Fruit fly (Drosophila melanogaster) whole organism, adult: ENCODE results near the gene CG42827.

ENCODE experiments used
- CG11617 ChIP-seq: fragments of 200-800 bp; sonication (Bioruptor generic); optimal IDR thresholded peaks from 2 replicates; lab custom pipeline; 2017; ENCODE audit warnings: mild to moderate bottlenecking, missing biosample characterization, missing genetic modification reagents, missing genetic modification characterization
- CG12768 ChIP-seq: fragments of 200-800 bp; sonication (Bioruptor generic); optimal IDR thresholded peaks from 2 replicates; lab custom pipeline; 2017; ENCODE audit warnings: missing biosample characterization, missing genetic modification characterization, mild to moderate bottlenecking, moderate library complexity, missing genetic modification reagents
- CG14711 ChIP-seq: fragments of 200-800 bp; sonication (Bioruptor generic); optimal IDR thresholded peaks from 2 replicates; lab custom pipeline; 2018; ENCODE audit warnings: missing biosample characterization, mild to moderate bottlenecking, missing genetic modification characterization, moderate library complexity
- CG1620 ChIP-seq: fragments of 200-800 bp; sonication (Bioruptor generic); optimal IDR thresholded peaks from 2 replicates; lab custom pipeline; 2016; ENCODE audit warnings: missing biosample characterization, missing genetic modification characterization
- CG33017 ChIP-seq: fragments of 200-800 bp; sonication (Bioruptor generic); optimal IDR thresholded peaks from 2 replicates; lab custom pipeline; 2018; ENCODE audit warnings: missing biosample characterization, mild to moderate bottlenecking, missing genetic modification characterization, moderate library complexity
- CG5204 ChIP-seq: fragments of 200-800 bp; sonication (Bioruptor generic); optimal IDR thresholded peaks from 2 replicates; lab custom pipeline; 2016; ENCODE audit warnings: missing biosample characterization, missing genetic modification characterization
- CG7045 ChIP-seq: fragments of 200-800 bp; sonication (Bioruptor generic); optimal IDR thresholded peaks from 2 replicates; lab custom pipeline; 2017; ENCODE audit warnings: missing biosample characterization, mild to moderate bottlenecking, missing genetic modification characterization
- CG7101 ChIP-seq: fragments of 200-800 bp; sonication (Bioruptor generic); optimal IDR thresholded peaks from 2 replicates; lab custom pipeline; 2018; ENCODE audit warnings: missing biosample characterization, mild to moderate bottlenecking, missing genetic modification characterization, moderate library complexity
- Clk ChIP-seq: fragments of 200-800 bp; sonication (Bioruptor generic); optimal IDR thresholded peaks from 2 replicates; lab custom pipeline; 2017; ENCODE audit warnings: missing biosample characterization, missing genetic modification characterization
- Crg-1 ChIP-seq: fragments of 200-800 bp; sonication (Bioruptor generic); optimal IDR thresholded peaks from 2 replicates; lab custom pipeline; 2016; ENCODE audit warnings: missing biosample characterization, missing genetic modification characterization
- Hr96 ChIP-seq: fragments of 200-800 bp; sonication (Bioruptor generic); optimal IDR thresholded peaks from 2 replicates; lab custom pipeline; 2016; ENCODE audit warnings: missing biosample characterization, missing genetic modification characterization
- Mnt ChIP-seq: fragments of 200-800 bp; sonication (Bioruptor generic); optimal IDR thresholded peaks from 2 replicates; lab custom pipeline; 2016; ENCODE audit warnings: missing biosample characterization, mild to moderate bottlenecking, missing genetic modification characterization
- bab1 ChIP-seq: fragments of 200-800 bp; sonication (Bioruptor generic); optimal IDR thresholded peaks from 3 replicates; lab custom pipeline; 2019; ENCODE audit warnings: missing biosample characterization, mild to moderate bottlenecking, missing genetic modification characterization, moderate library complexity
- cic ChIP-seq: fragments of 200-800 bp; sonication (Bioruptor generic); optimal IDR thresholded peaks from 2 replicates; lab custom pipeline; 2017; ENCODE audit warnings: missing biosample characterization, mild to moderate bottlenecking, missing genetic modification characterization, moderate library complexity
- cnc ChIP-seq, 2 experiments: fragments of >200 bp; optimal IDR thresholded peaks; 2 replicates each; lab custom pipeline; 2017
- kay ChIP-seq: fragments of 200-800 bp; sonication (Bioruptor generic); peaks from one replicate; lab custom pipeline; 2016; ENCODE audit warnings: missing biosample characterization, missing genetic modification characterization, borderline replicate concordance
- ovo ChIP-seq: fragments of 200-800 bp; sonication (Bioruptor generic); optimal IDR thresholded peaks from 2 replicates; lab custom pipeline; 2016; ENCODE audit warnings: missing biosample characterization, missing genetic modification characterization
- pad ChIP-seq: fragments of 200-800 bp; sonication (Bioruptor generic); optimal IDR thresholded peaks from 3 replicates; lab custom pipeline; 2017; ENCODE audit warnings: missing biosample characterization, missing genetic modification characterization, mild to moderate bottlenecking, moderate library complexity, missing genetic modification reagents
- tj ChIP-seq: fragments of 200-800 bp; sonication (Bioruptor generic); optimal IDR thresholded peaks from 3 replicates; lab custom pipeline; 2017; ENCODE audit warnings: missing biosample characterization, mild to moderate bottlenecking, missing genetic modification characterization, moderate library complexity
- toe ChIP-seq: fragments of 200-800 bp; sonication (Bioruptor generic); optimal IDR thresholded peaks from 2 replicates; lab custom pipeline; 2016; ENCODE audit warnings: missing biosample characterization, missing genetic modification characterization

The CG42827 gene

DNA sequence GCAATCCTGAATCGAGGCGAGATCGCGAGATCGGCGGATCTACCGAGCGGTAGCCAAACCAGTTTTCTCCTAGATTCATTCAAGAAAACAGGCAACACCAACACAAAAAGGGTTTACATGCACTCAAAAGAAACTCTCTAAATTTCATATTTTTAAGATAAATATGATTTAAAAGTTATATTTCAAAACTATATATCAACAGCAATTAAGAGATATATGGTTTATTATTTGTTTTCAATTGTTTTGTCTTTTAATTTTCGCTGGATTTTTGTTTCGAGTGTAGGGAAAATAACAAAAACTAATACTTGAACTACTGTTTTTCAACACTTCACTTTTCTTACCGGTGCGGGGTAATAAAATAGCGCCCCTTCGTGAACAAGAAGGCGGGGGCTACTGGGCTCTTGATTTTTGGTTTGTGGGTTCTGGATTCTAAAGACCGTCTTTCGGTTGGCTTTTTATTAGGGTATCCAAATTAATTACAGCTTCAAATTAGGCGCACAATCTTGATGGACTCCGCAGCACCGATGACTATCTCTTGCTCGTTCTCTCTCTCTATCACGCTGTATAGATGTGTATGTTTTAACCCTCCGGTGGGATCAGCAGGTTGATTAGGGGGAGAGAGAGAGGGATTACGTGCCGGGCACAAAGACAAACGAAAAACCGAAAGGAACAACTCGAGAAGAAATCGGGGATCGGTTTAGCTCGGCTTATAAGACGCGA lies 27.5 kb upstream of the CG42827 start:
- TF ChIP-seq tj (GFP tag; lab: Kevin White, UChicago) (no peak), CG14711 (tag; lab: Kevin White, UChicago) (no peak)

DNA sequence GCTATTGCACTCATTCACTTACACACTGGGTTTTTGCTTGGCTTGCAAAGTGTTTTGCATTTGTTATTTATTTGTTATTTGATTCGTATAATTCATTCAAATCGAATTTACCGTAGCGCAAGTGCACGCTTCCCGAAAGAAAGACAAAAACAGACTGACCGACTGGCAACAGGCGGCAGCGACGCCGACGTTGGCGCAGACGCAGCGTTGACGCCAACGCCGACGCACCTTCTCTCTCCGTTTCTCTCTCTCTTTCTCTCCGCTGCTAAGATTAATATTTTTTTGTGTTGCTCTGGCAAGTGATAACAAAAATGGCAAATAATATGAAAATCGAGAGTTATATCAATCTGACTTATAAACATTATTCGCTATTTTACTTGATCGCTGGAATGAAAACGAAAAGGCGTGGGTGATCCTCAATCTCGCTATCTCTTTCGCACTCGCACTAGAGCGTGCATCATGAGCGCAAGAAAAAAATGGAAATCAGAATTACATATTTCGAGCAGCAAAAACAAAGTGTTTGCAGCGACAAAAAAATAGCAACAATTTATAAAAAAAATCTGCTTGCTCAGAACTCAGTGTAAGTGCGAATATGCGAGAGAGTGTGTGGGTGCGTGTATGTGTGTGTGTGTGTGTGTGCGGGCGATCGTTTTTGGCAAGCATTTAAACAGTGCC lies 26.6 kb upstream of the CG42827 start, which contains the start of gene pnt:
pnt (minus strand) TSS at position 161 of the 675 bp plus-strand sequence.
- TF ChIP-seq tj (GFP tag; lab: Kevin White, UChicago) = peak; percentile 30
- peak; percentile 95 for TF ChIP-seq cic (GFP tag; lab: Kevin White, UChicago)
- no peak for TF ChIP-seq CG7101 (tag; lab: Kevin White, UChicago)
- no peak for TF ChIP-seq Crg-1 (GFP tag; lab: Kevin White, UChicago)

DNA sequence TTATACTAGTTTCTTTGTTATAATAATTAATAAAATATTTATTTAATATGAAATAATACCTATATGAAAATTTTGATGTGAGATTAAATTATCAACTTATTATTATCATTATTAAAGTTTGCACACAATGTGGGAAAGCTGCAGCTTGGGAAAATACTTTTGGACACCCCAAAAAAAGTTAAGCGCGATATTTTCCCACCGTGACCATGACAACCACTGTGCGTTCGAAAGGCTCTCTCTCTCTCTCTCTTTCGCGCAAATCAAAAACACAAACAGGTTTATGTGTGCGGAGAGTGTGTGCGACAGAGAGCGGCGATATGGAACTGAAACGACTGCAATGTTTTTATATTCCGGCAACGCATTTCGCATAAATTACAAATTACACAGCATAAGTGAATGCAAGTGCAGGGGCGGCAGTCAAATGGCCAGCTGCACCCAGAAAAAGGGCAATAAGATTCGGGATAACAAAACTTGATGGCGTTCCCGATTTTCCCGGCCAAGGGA lies 25.8 kb upstream of the CG42827 start:
- no peak for TF ChIP-seq Mnt (GFP tag; lab: Kevin White, UChicago)
- no peak for TF ChIP-seq CG7045 (GFP tag; lab: Kevin White, UChicago)
- TF ChIP-seq CG5204 (GFP tag; lab: Kevin White, UChicago) = no peak
- TF ChIP-seq pad = no peak
- TF ChIP-seq bab1 (GFP tag; lab: Kevin White, UChicago) = no peak
- TF ChIP-seq CG14711 (tag; lab: Kevin White, UChicago) = no peak
- no peak for TF ChIP-seq CG12768 (GFP tag; lab: Kevin White, UChicago)
- TF ChIP-seq tj (GFP tag; lab: Kevin White, UChicago) = no peak
- no peak for TF ChIP-seq kay
- no peak for TF ChIP-seq toe (GFP tag; lab: Kevin White, UChicago)
- no peak for TF ChIP-seq CG11617 (GFP tag; lab: Kevin White, UChicago)
- no peak for TF ChIP-seq cnc (optimal IDR thresholded peaks at IDR 0.05; lab: Kevin White, UChicago)
- TF ChIP-seq CG7101 (tag; lab: Kevin White, UChicago) = no peak

DNA sequence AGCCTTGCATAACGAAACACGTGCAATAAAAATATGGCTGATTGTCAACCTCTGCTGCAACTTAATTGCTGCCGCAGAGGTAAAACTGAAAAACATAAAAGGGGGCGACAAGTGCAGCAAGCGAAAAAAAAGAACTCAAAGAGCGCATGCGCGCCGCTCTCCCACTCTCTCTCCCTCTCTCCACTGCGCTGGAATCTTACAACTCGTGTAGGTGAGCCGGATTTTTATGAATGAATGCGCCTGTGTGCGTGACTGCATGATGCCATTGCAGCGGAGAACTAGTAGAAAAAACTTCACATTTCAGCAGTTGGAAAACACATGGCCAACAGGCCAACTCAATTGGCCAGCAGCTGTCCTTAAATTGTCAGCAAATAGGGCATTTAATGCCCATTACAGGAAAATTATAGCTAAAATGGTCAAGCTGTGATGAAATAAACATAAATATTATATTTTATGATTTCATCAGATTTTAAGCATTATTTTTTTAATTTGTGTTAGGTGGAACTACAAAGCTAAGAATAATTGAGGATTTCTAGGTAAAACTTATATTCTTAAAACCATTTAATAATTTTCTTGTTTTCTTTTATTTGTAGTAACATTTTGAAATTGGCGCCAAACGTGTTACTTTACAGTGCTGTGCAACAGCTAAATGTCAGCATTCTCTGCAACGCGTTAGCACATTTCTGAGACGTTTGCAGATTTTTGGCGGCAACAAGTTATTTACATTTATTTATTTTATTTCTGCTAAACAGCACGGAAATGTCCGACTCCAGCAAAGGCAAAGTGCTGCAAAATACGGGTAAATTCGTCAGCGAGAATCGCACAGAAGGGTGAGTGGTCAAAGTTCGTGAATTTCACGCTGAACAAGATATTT lies 25.1 kb upstream of the CG42827 start, which contains the start of gene PolE1:
PolE1 (plus strand) TSS at position 697 of the 874 bp plus-strand sequence.
- TF ChIP-seq Mnt (GFP tag; lab: Kevin White, UChicago) (peak; percentile 30), cic (GFP tag; lab: Kevin White, UChicago) (no peak), CG14711 (tag; lab: Kevin White, UChicago) (no peak), CG7101 (tag; lab: Kevin White, UChicago) (peak; percentile 44), pad (peak; percentile 30), CG33017 (peak; percentile 22), toe (GFP tag; lab: Kevin White, UChicago) (peak; percentile 22), CG1620 (GFP tag; lab: Kevin White, UChicago) (peak; percentile 44), CG7045 (GFP tag; lab: Kevin White, UChicago) (no peak), Crg-1 (GFP tag; lab: Kevin White, UChicago) (peak; percentile 49), CG5204 (GFP tag; lab: Kevin White, UChicago) (peak; percentile 20)

DNA sequence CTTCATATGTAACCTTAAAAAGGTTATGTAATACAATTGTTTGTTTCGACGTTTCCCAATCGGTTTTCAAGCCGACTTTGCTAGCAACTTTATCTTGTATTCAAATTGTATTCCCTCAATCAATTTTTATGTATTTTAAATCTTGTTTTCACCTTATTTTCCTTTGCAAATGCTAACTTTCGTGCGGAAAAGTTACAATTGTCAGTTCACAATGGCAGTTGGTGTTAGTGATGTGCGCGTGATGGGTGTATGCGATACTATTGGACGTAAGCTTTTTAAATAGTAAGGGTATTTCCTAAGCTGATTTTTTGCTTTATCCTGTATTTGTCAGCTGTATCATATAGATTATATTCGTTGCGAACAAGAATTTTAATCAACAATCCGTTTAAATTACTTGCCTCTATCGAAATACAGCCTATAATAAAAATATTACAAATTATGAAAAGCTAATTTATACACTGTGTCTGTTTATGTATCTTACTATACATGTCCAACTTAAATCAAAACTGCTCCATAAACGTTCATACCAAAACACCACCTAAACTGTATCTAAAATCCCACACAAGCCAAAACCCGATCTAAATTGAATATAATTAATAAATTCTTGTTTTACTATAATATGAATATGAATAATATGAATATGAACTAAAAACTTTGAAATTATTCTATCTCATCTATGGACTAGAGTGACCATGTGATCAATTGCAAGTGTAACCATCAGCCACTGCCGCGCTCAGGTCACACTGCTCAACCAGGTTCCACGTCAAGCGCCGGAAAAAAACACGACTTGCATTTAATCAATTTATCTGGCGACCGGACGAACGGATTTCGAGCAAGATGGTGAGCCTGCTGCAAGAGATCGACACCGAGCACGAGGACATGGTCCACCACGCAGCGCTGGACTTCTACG lies 16.6 kb upstream of the CG42827 start, which contains the start of the genes ATPsynCF6 and Sec13:
ATPsynCF6 (minus strand) TSS at position 236 of the 910 bp plus-strand sequence.
Sec13 (plus strand) TSS at position 450 of the 910 bp plus-strand sequence.
- TF ChIP-seq Mnt (GFP tag; lab: Kevin White, UChicago) (peak; percentile 13), CG14711 (tag; lab: Kevin White, UChicago) (peak; percentile 33), toe (GFP tag; lab: Kevin White, UChicago) (peak; percentile 88), cnc (optimal IDR thresholded peaks at IDR 0.05; lab: Kevin White, UChicago) (no peak), CG7045 (GFP tag; lab: Kevin White, UChicago) (peak; percentile 60), CG33017 (peak; percentile 12), Clk (GFP tag; lab: Kevin White, UChicago) (no peak), Hr96 (GFP tag; lab: Kevin White, UChicago) (peak; percentile 53), CG11617 (GFP tag; lab: Kevin White, UChicago) (no peak), bab1 (GFP tag; lab: Kevin White, UChicago) (peak; percentile 51), pad (peak; percentile 13), CG12768 (GFP tag; lab: Kevin White, UChicago) (peak; percentile 49), kay (no peak), Crg-1 (GFP tag; lab: Kevin White, UChicago) (no peak), CG5204 (GFP tag; lab: Kevin White, UChicago) (no peak), tj (GFP tag; lab: Kevin White, UChicago) (peak; percentile 14), cic (GFP tag; lab: Kevin White, UChicago) (no peak), ovo (GFP tag; lab: Kevin White, UChicago) (peak; percentile 8), CG7101 (tag; lab: Kevin White, UChicago) (peak; percentile 29), CG1620 (GFP tag; lab: Kevin White, UChicago) (no peak)
